Worm (Caenorhabditis elegans) whole organism, L1 larva: Measurements from ENCODE around the gene K11H3.5.

Experiments used
- C16A3.4 ChIP-seq: fragments of 150-350 bp; optimal IDR thresholded peaks from 2 replicates; lab custom pipeline; 2014; ENCODE audit warnings: missing biosample characterization, missing genetic modification characterization
- F16B12.6 ChIP-seq: fragments of 150-350 bp; optimal IDR thresholded peaks from 2 replicates; lab custom pipeline; 2014; ENCODE audit warnings: missing biosample characterization, missing genetic modification characterization
- Y116A8C.19 ChIP-seq: sonication (generic microtip); optimal IDR thresholded peaks from 2 replicates; lab custom pipeline; 2016; ENCODE audit warnings: missing compliant biosample characterization, missing genetic modification characterization, borderline replicate concordance
- aly-2 ChIP-seq: fragments of 150-350 bp; optimal IDR thresholded peaks from 2 replicates; lab custom pipeline; 2014; ENCODE audit warnings: missing biosample characterization, missing genetic modification characterization
- blmp-1 ChIP-seq: fragments of 150-350 bp; optimal IDR thresholded peaks from 2 replicates; lab custom pipeline; 2014; ENCODE audit warnings: missing biosample characterization, missing genetic modification characterization
- ceh-63 ChIP-seq: fragments of 200-800 bp; sonication (Bioruptor generic); optimal IDR thresholded peaks from 2 replicates; lab custom pipeline; 2018; ENCODE audit warnings: mild to moderate bottlenecking, missing genetic modification characterization, missing compliant biosample characterization
- ceh-8 ChIP-seq: fragments of 200-800 bp; sonication (Bioruptor generic); optimal IDR thresholded peaks from 2 replicates; lab custom pipeline; 2018; ENCODE audit warnings: mild to moderate bottlenecking, missing genetic modification characterization, moderate library complexity, missing compliant biosample characterization
- ceh-82 ChIP-seq, 3 experiments: fragments of 150-350 bp in 1 of 3; sonication (generic microtip) in 2 of 3; optimal IDR thresholded peaks; 2 replicates each; lab custom pipeline; 2014 to 2017; ENCODE audit warnings: missing biosample characterization in 3 of 3, missing genetic modification characterization in 3 of 3
- ceh-90 ChIP-seq: sonication (generic microtip); optimal IDR thresholded peaks from 2 replicates; lab custom pipeline; 2016; ENCODE audit warnings: missing genetic modification characterization, missing compliant biosample characterization
- ces-1 ChIP-seq: fragments of 150-350 bp; optimal IDR thresholded peaks from 2 replicates; lab custom pipeline; 2014; ENCODE audit warnings: missing biosample characterization, missing genetic modification reagents, missing genetic modification characterization
- efl-1 ChIP-seq, 4 experiments: fragments of 150-350 bp; optimal IDR thresholded peaks in 3 of 4; peaks in 1 of 4; 1 replicate in 1 of 4; 2 replicates in 3 of 4; lab custom pipeline; 2014; ENCODE audit warnings: missing biosample characterization in 2 of 4, missing genetic modification characterization in 2 of 4, missing genetic modification reagents in 2 of 4
- efl-3 ChIP-seq: fragments of 200-800 bp; sonication (Bioruptor generic); optimal IDR thresholded peaks from 2 replicates; lab custom pipeline; 2018; ENCODE audit warnings: mild to moderate bottlenecking, missing genetic modification characterization, missing compliant biosample characterization
- egl-13 ChIP-seq: sonication (generic microtip); optimal IDR thresholded peaks from 2 replicates; lab custom pipeline; 2016; ENCODE audit warnings: missing genotype, missing genetic modification reagents, missing genetic modification characterization, missing compliant biosample characterization
- egl-27 ChIP-seq, 2 experiments: fragments of 150-350 bp in 1 of 2; sonication (generic microtip); optimal IDR thresholded peaks; 3 replicates each; lab custom pipeline; 2017 to 2018; ENCODE audit warnings: missing biosample characterization in 2 of 2, missing genetic modification characterization in 2 of 2, missing genetic modification reagents in 2 of 2
- elt-2 ChIP-seq: sonication (generic microtip); optimal IDR thresholded peaks from 2 replicates; lab custom pipeline; 2016; ENCODE audit warnings: missing genetic modification characterization, mild to moderate bottlenecking, inconsistent platforms, missing compliant biosample characterization, missing genetic modification reagents
- fkh-8 ChIP-seq: sonication (generic microtip); optimal IDR thresholded peaks from 2 replicates; lab custom pipeline; 2016; ENCODE audit warnings: mild to moderate bottlenecking, missing genetic modification characterization, missing compliant biosample characterization
- hlh-17 ChIP-seq: fragments of 200-800 bp; sonication (Bioruptor generic); optimal IDR thresholded peaks from 2 replicates; lab custom pipeline; 2018; ENCODE audit warnings: missing genetic modification characterization, mild to moderate bottlenecking, missing compliant biosample characterization, moderate library complexity, borderline replicate concordance
- irx-1 ChIP-seq: sonication (generic microtip); optimal IDR thresholded peaks from 2 replicates; lab custom pipeline; 2016; ENCODE audit warnings: missing genetic modification characterization, missing compliant biosample characterization
- jun-1 ChIP-seq: fragments of 150-350 bp; optimal IDR thresholded peaks from 2 replicates; lab custom pipeline; 2014; ENCODE audit warnings: missing biosample characterization, missing genetic modification reagents, missing genetic modification characterization
- lin-13 ChIP-seq: fragments of 150-350 bp; optimal IDR thresholded peaks from 2 replicates; lab custom pipeline; 2014; ENCODE audit warnings: missing biosample characterization, missing genetic modification reagents, missing genetic modification characterization
- lin-14 ChIP-seq: fragments of 200-800 bp; sonication (Bioruptor generic); optimal IDR thresholded peaks from 2 replicates; lab custom pipeline; 2018; ENCODE audit warnings: mild to moderate bottlenecking, missing genetic modification characterization, moderate library complexity, missing compliant biosample characterization
- lin-15B ChIP-seq: fragments of 150-350 bp; sonication (generic microtip); optimal IDR thresholded peaks from 3 replicates; lab custom pipeline; 2014; ENCODE audit warnings: missing biosample characterization, missing genetic modification characterization
- lin-35 ChIP-seq, 2 experiments: fragments of 150-350 bp; optimal IDR thresholded peaks; 2 replicates each; lab custom pipeline; 2014; ENCODE audit warnings: missing biosample characterization in 2 of 2, missing genetic modification characterization in 2 of 2, missing genetic modification reagents in 2 of 2
- lin-39 ChIP-seq: fragments of 150-350 bp; optimal IDR thresholded peaks from 2 replicates; lab custom pipeline; 2014; ENCODE audit warnings: missing biosample characterization, missing genetic modification reagents, missing genetic modification characterization
- mab-9 ChIP-seq: fragments of 200-800 bp; sonication (Bioruptor generic); IDR thresholded peaks from 2 replicates; pipeline ENCODE4 v1.3.6; 2022; ENCODE audit warnings: missing genetic modification reagents, missing genetic modification characterization, missing compliant biosample characterization
- mdl-1 ChIP-seq, 2 experiments: fragments of 150-350 bp; optimal IDR thresholded peaks; 2 replicates each; lab custom pipeline; 2014 to 2017; ENCODE audit warnings: missing biosample characterization in 2 of 2, missing genetic modification characterization in 2 of 2, inconsistent platforms in 1 of 2
- mef-2 ChIP-seq: fragments of 150-350 bp; optimal IDR thresholded peaks from 2 replicates; lab custom pipeline; 2014; ENCODE audit warnings: missing biosample characterization, missing genetic modification characterization
- mep-1 ChIP-seq: fragments of 150-350 bp; optimal IDR thresholded peaks from 2 replicates; lab custom pipeline; 2014; ENCODE audit warnings: missing biosample characterization, missing genetic modification characterization
- nhr-11 ChIP-seq: fragments of 150-350 bp; optimal IDR thresholded peaks from 2 replicates; lab custom pipeline; 2014; ENCODE audit warnings: missing biosample characterization, missing genetic modification characterization
- nhr-12 ChIP-seq: sonication (generic microtip); optimal IDR thresholded peaks from 2 replicates; lab custom pipeline; 2017; ENCODE audit warnings: missing biosample characterization, missing genetic modification characterization
- nhr-237 ChIP-seq: fragments of 150-350 bp; optimal IDR thresholded peaks from 2 replicates; lab custom pipeline; 2014; ENCODE audit warnings: missing biosample characterization, missing genetic modification characterization
- nhr-28 ChIP-seq: fragments of 150-350 bp; optimal IDR thresholded peaks from 2 replicates; lab custom pipeline; 2014; ENCODE audit warnings: missing biosample characterization, missing genetic modification characterization
- nhr-76 ChIP-seq: sonication (generic microtip); optimal IDR thresholded peaks from 2 replicates; lab custom pipeline; 2017; ENCODE audit warnings: missing biosample characterization, missing genetic modification characterization
- nhr-77 ChIP-seq: fragments of 150-350 bp; optimal IDR thresholded peaks from 2 replicates; lab custom pipeline; 2014; ENCODE audit warnings: missing biosample characterization, missing genetic modification characterization
- nhr-85 ChIP-seq: sonication (generic microtip); peaks from one replicate; lab custom pipeline; 2016; ENCODE audit warnings: missing genetic modification characterization, inconsistent platforms, missing compliant biosample characterization
- pag-3 ChIP-seq: sonication (generic microtip); optimal IDR thresholded peaks from 2 replicates; lab custom pipeline; 2017; ENCODE audit warnings: missing genetic modification characterization, mild to moderate bottlenecking, missing compliant biosample characterization, antibody characterized with exemption, borderline replicate concordance; ENCODE audit not compliant: insufficient read depth
- pqm-1 ChIP-seq: sonication (generic microtip); optimal IDR thresholded peaks from 3 replicates; lab custom pipeline; 2017; ENCODE audit warnings: missing biosample characterization, missing genetic modification characterization
- rnt-1 ChIP-seq: sonication (generic microtip); optimal IDR thresholded peaks from 2 replicates; lab custom pipeline; 2016; ENCODE audit warnings: mild to moderate bottlenecking, missing genetic modification characterization, moderate library complexity, missing compliant biosample characterization
- snu-23 ChIP-seq: sonication (generic microtip); optimal IDR thresholded peaks from 2 replicates; lab custom pipeline; 2016; ENCODE audit warnings: missing genetic modification characterization, missing compliant biosample characterization
- sptf-1 ChIP-seq: fragments of 150-350 bp; optimal IDR thresholded peaks from 2 replicates; lab custom pipeline; 2014; ENCODE audit warnings: missing biosample characterization, missing genetic modification characterization
- sup-37 ChIP-seq: fragments of 200-800 bp; sonication (Bioruptor generic); optimal IDR thresholded peaks from 2 replicates; lab custom pipeline; 2018; ENCODE audit warnings: mild to moderate bottlenecking, missing genetic modification characterization, missing compliant biosample characterization
- tbx-2 ChIP-seq: sonication (generic microtip); optimal IDR thresholded peaks from 2 replicates; lab custom pipeline; 2016; ENCODE audit warnings: missing genetic modification characterization, missing compliant biosample characterization
- tlp-1 ChIP-seq: fragments of 150-350 bp; optimal IDR thresholded peaks from 2 replicates; lab custom pipeline; 2014; ENCODE audit warnings: missing biosample characterization, missing genetic modification characterization
- unc-62 ChIP-seq: fragments of 150-350 bp; optimal IDR thresholded peaks from 2 replicates; lab custom pipeline; 2014; ENCODE audit warnings: missing biosample characterization, missing genetic modification reagents, missing genetic modification characterization
- unc-98 ChIP-seq: fragments of 200-800 bp; sonication (Bioruptor generic); IDR thresholded peaks from 2 replicates; pipeline ENCODE4 v1.3.6; 2022; ENCODE audit warnings: missing genetic modification characterization, missing compliant biosample characterization
- zag-1 ChIP-seq: fragments of 150-350 bp; optimal IDR thresholded peaks from 2 replicates; lab custom pipeline; 2014; ENCODE audit warnings: missing biosample characterization, missing genetic modification characterization
- zip-4 ChIP-seq: fragments of 200-800 bp; sonication (Bioruptor generic); optimal IDR thresholded peaks from 2 replicates; lab custom pipeline; 2018; ENCODE audit warnings: mild to moderate bottlenecking, missing genetic modification characterization, moderate library complexity, missing compliant biosample characterization
- ztf-11 ChIP-seq, 2 experiments: sonication (generic microtip); optimal IDR thresholded peaks; 2 replicates each; lab custom pipeline; 2016 to 2017; ENCODE audit warnings: missing genetic modification characterization in 2 of 2, missing biosample characterization in 1 of 2, missing compliant biosample characterization in 1 of 2

K11H3.5 gene

ce11 chrIII:9798478-9799157 is 45.0 kb upstream of the K11H3.5 start, which contains the start of gene ZK632.2 (continued):
- TF ChIP-seq efl-1 (optimal IDR thresholded peaks at IDR 0.05; lab: Kevin White, UChicago) (peak; percentile 1 to 27), efl-1 (GFP tag; optimal IDR thresholded peaks at IDR 0.05 in 1 of 2; lab: Kevin White, UChicago) (peak in 1 of 2 experiments; percentile 22), nhr-76 (no peak), fkh-8 (tag; lab: Kevin White, UChicago) (no peak), mdl-1 (tag; optimal IDR thresholded peaks at IDR 0.05; lab: Kevin White, UChicago) (peak in 1 of 2 experiments; percentile 12), ceh-8 (no peak), mef-2 (tag; lab: Kevin White, UChicago) (no peak), ceh-82 (tag; optimal IDR thresholded peaks at IDR 0.05; lab: Kevin White, UChicago) (no peak), zip-4 (GFP tag; lab: Kevin White, UChicago) (no peak), ceh-90 (tag; lab: Kevin White, UChicago) (no peak), zag-1 (tag; lab: Kevin White, UChicago) (no peak), egl-27 (tag; optimal IDR thresholded peaks at IDR 0.05; lab: Kevin White, UChicago) (no peak), pag-3 (tag; lab: Kevin White, UChicago) (no peak), C16A3.4 (no peak), hlh-17 (GFP tag; lab: Kevin White, UChicago) (no peak), snu-23 (GFP tag; lab: Kevin White, UChicago) (peak; percentile 30), rnt-1 (tag; lab: Kevin White, UChicago) (peak; percentile 68), jun-1 (tag; lab: Kevin White, UChicago) (no peak), mep-1 (tag; lab: Kevin White, UChicago) (no peak), ztf-11 (tag; optimal IDR thresholded peaks at IDR 0.05; lab: Kevin White, UChicago) (no peak), ceh-63 (no peak), pqm-1 (no peak), nhr-85 (tag; lab: Kevin White, UChicago) (peak; percentile 31), nhr-28 (tag; lab: Kevin White, UChicago) (no peak), tlp-1 (tag; lab: Kevin White, UChicago) (no peak), mab-9 (GFP tag; lab: Robert Waterston, UW) (no peak), nhr-11 (tag; lab: Kevin White, UChicago) (no peak), ces-1 (GFP tag; lab: Kevin White, UChicago) (no peak), lin-13 (GFP tag; lab: Kevin White, UChicago) (no peak), elt-2 (tag; lab: Kevin White, UChicago) (no peak), irx-1 (tag; lab: Kevin White, UChicago) (no peak), tbx-2 (tag; lab: Kevin White, UChicago) (no peak), nhr-237 (tag; lab: Kevin White, UChicago) (no peak), blmp-1 (tag; lab: Kevin White, UChicago) (no peak), F16B12.6 (no peak), efl-3 (GFP tag; lab: Kevin White, UChicago) (no peak), sptf-1 (tag; lab: Kevin White, UChicago) (no peak), nhr-12 (tag; lab: Kevin White, UChicago) (no peak), Y116A8C.19 (no peak), nhr-77 (tag; lab: Kevin White, UChicago) (no peak), aly-2 (tag; lab: Kevin White, UChicago) (peak; percentile 32), unc-98 (GFP tag; lab: Robert Waterston, UW) (no peak), sup-37 (GFP tag; lab: Kevin White, UChicago) (no peak), unc-62 (no peak), lin-15B (no peak), lin-39 (tag; lab: Kevin White, UChicago) (no peak), lin-35 (GFP tag; optimal IDR thresholded peaks at IDR 0.05; lab: Kevin White, UChicago) (peak in 1 of 2 experiments; percentile 32), egl-13 (tag; lab: Kevin White, UChicago) (no peak), lin-14 (no peak)
- TF ChIP-seq, all 84 proteins: peak for 12
